Worm (Caenorhabditis elegans) whole organism, late embryonic: ENCODE measurements around the gene R09F10.3.

Experiments
- ama-1 ChIP-seq: fragments of 150-350 bp; optimal IDR thresholded peaks from 2 replicates; lab custom pipeline; 2014
- ceh-2 ChIP-seq: sonication (generic microtip); optimal IDR thresholded peaks from 2 replicates; lab custom pipeline; 2016; ENCODE audit warnings: missing genotype, missing genetic modification characterization, missing compliant biosample characterization
- fkh-10 ChIP-seq: fragments of 150-350 bp; optimal IDR thresholded peaks from 2 replicates; lab custom pipeline; 2014; ENCODE audit warnings: missing biosample characterization, missing genetic modification reagents, missing genetic modification characterization
- gmeb-2 ChIP-seq: sonication (generic microtip); optimal IDR thresholded peaks from 2 replicates; lab custom pipeline; 2016; ENCODE audit warnings: missing genetic modification characterization, inconsistent platforms, missing compliant biosample characterization
- lin-11 ChIP-seq: fragments of 200-800 bp; sonication (Bioruptor generic); optimal IDR thresholded peaks from 2 replicates; lab custom pipeline; 2018; ENCODE audit warnings: mild to moderate bottlenecking, missing genetic modification characterization, missing compliant biosample characterization
- nfya-1 ChIP-seq: sonication (generic microtip); optimal IDR thresholded peaks from 2 replicates; lab custom pipeline; 2017; ENCODE audit warnings: missing genetic modification characterization, mild to moderate bottlenecking, missing compliant biosample characterization, antibody characterized with exemption, moderate library complexity
- nhr-11 ChIP-seq: fragments of 150-350 bp; optimal IDR thresholded peaks from 2 replicates; lab custom pipeline; 2014; ENCODE audit warnings: missing biosample characterization, missing genetic modification characterization
- pha-2 ChIP-seq: sonication (generic microtip); optimal IDR thresholded peaks from 2 replicates; lab custom pipeline; 2017; ENCODE audit warnings: mild to moderate bottlenecking, missing genetic modification characterization, missing compliant biosample characterization
- pha-4 ChIP-seq: fragments of 150-350 bp; optimal IDR thresholded peaks from 2 replicates; lab custom pipeline; 2018; ENCODE audit warnings: missing biosample characterization, missing genetic modification reagents, missing genetic modification characterization
- rnt-1 ChIP-seq: sonication (generic microtip); optimal IDR thresholded peaks from 2 replicates; lab custom pipeline; 2016; ENCODE audit warnings: missing genetic modification characterization, missing compliant biosample characterization
- sox-2 ChIP-seq: fragments of 200-800 bp; sonication (Bioruptor generic); IDR thresholded peaks from 2 replicates; pipeline ENCODE4 v1.3.6; 2022; ENCODE audit warnings: missing genetic modification reagents, missing genetic modification characterization, missing compliant biosample characterization
- ztf-16 ChIP-seq: sonication (generic microtip); optimal IDR thresholded peaks from 2 replicates; lab custom pipeline; 2017; ENCODE audit warnings: missing genetic modification characterization, missing compliant biosample characterization

ce11 chrX:8257687-8258086 is 36.7 kb upstream of the R09F10.3 start:
- TF ChIP-seq pha-2 (tag; lab: Kevin White, UChicago) (no peak), gmeb-2 (tag; lab: Kevin White, UChicago) (no peak), nhr-11 (tag; lab: Kevin White, UChicago) (no peak), ztf-16 (tag; lab: Kevin White, UChicago) (no peak), pha-4 (no peak), sox-2 (GFP tag; lab: Robert Waterston, UW) (no peak), fkh-10 (GFP tag; lab: Kevin White, UChicago) (no peak), ama-1 (lab: Kevin White, UChicago) (no peak), lin-11 (no peak), nfya-1 (no peak), rnt-1 (tag; lab: Kevin White, UChicago) (no peak), ceh-2 (tag; lab: Kevin White, UChicago) (no peak)
